Worm (Caenorhabditis elegans) whole organism, midembryonic: ENCODE results near the gene C04E6.12.

Experiments
- T22C8.4 ChIP-seq: fragments of 200-800 bp; sonication (Bioruptor generic); IDR thresholded peaks from 2 replicates; pipeline ENCODE4 v1.3.6; 2022; ENCODE audit warnings: missing genetic modification characterization, missing compliant biosample characterization
- cog-1 ChIP-seq: sonication (generic microtip); optimal IDR thresholded peaks from 2 replicates; lab custom pipeline; 2016; ENCODE audit warnings: missing genetic modification characterization, missing compliant biosample characterization
- flt-1 ChIP-seq: fragments of 200-800 bp; sonication (Bioruptor generic); IDR thresholded peaks from 2 replicates; pipeline ENCODE4 v1.3.6; 2022; ENCODE audit warnings: missing genetic modification characterization, missing compliant biosample characterization
- klf-2 ChIP-seq: fragments of 200-800 bp; sonication (Bioruptor generic); conservative IDR thresholded peaks from 2 replicates; pipeline ENCODE4 v1.3.6; 2022; ENCODE audit warnings: missing genetic modification reagents, missing genetic modification characterization, missing compliant biosample characterization
- med-1 ChIP-seq: sonication (generic microtip); optimal IDR thresholded peaks from 2 replicates; lab custom pipeline; 2017; ENCODE audit warnings: missing genetic modification characterization, mild to moderate bottlenecking, missing compliant biosample characterization, antibody characterized with exemption, missing genetic modification reagents; ENCODE audit not compliant: insufficient read depth
- ref-1 ChIP-seq: fragments of 200-800 bp; sonication (Bioruptor generic); conservative IDR thresholded peaks from 2 replicates; pipeline ENCODE4 v1.3.6; 2022; ENCODE audit warnings: missing genetic modification reagents, missing genetic modification characterization, missing compliant biosample characterization
- tab-1 ChIP-seq: fragments of 200-800 bp; sonication (Bioruptor generic); IDR thresholded peaks from 2 replicates; pipeline ENCODE4 v1.3.6; 2022; ENCODE audit warnings: missing genetic modification characterization, missing compliant biosample characterization
- ztf-23 ChIP-seq: fragments of 200-800 bp; sonication (Bioruptor generic); IDR thresholded peaks from 2 replicates; pipeline ENCODE4 v1.3.6; 2022; ENCODE audit warnings: missing genetic modification reagents, missing genetic modification characterization, missing compliant biosample characterization
- ztf-29 ChIP-seq: fragments of 200-800 bp; sonication (Bioruptor generic); IDR thresholded peaks from 2 replicates; pipeline ENCODE4 v1.3.6; 2022; ENCODE audit warnings: missing genetic modification reagents, missing genetic modification characterization, missing compliant biosample characterization

ce11 chrV:5943167-5943566, 23.4 kb upstream of the C04E6.12 start, which contains the start of gene pst-1:
- TF ChIP-seq ztf-23 (GFP tag; lab: Robert Waterston, UW) (no peak), flt-1 (no peak), T22C8.4 (GFP tag; lab: Robert Waterston, UW) (no peak), ztf-29 (GFP tag; lab: Robert Waterston, UW) (no peak), med-1 (GFP tag; lab: Kevin White, UChicago) (no peak), klf-2 (GFP tag; lab: Robert Waterston, UW) (no peak), cog-1 (tag; lab: Kevin White, UChicago) (no peak), ref-1 (GFP tag; lab: Robert Waterston, UW) (no peak), tab-1 (GFP tag; lab: Robert Waterston, UW) (no peak)
